Worm (Caenorhabditis elegans): ENCODE results near the gene C17C3.5.

C17C3.5 gene

ce11 chrII:5593377-5593932, 41.8 kb downstream of the C17C3.5 start, which contains the start of gene cdc-14 (continued):
- peak; percentile 76 for TF ChIP-seq swsn-7 (tag; optimal IDR thresholded peaks at IDR 0.05)
- TF ChIP-seq C04F5.9 (tag; optimal IDR thresholded peaks at IDR 0.05): no peak
- TF ChIP-seq fkh-8 (tag; optimal IDR thresholded peaks at IDR 0.05): no peak
- TF ChIP-seq nhr-19 (GFP tag; conservative IDR thresholded peaks at IDR 0.05): peak; percentile 76
- TF ChIP-seq mab-9 (GFP tag; IDR thresholded peaks at IDR 0.05): 0 out of 2 replicates have a peak, but pooled peaks have one; percentile 28
- TF ChIP-seq lin-15B (tag; optimal IDR thresholded peaks at IDR 0.05): peak; percentile 71
- no peak for TF ChIP-seq egl-27 (tag; optimal IDR thresholded peaks at IDR 0.05)
- no peak for TF ChIP-seq jun-1 (tag; optimal IDR thresholded peaks at IDR 0.05)
- no peak for TF ChIP-seq fkh-10 (GFP tag; optimal IDR thresholded peaks at IDR 0.05)
- peak; percentile 98 for TF ChIP-seq pag-3 (tag; optimal IDR thresholded peaks at IDR 0.05; ENCODE audit: borderline replicate concordance, insufficient read depth)
- peak in 1 of 3 experiments; percentile 36 for TF ChIP-seq ceh-82 (tag; optimal IDR thresholded peaks at IDR 0.05)
- no peak for TF ChIP-seq egl-13 (tag; optimal IDR thresholded peaks at IDR 0.05)
- no peak for TF ChIP-seq ztf-11 (tag; optimal IDR thresholded peaks at IDR 0.05)
- TF ChIP-seq nhr-47 (tag; optimal IDR thresholded peaks at IDR 0.05): peak; percentile 61
- TF ChIP-seq ets-5 (GFP tag; IDR thresholded peaks at IDR 0.05): no peak
- TF ChIP-seq ceh-90 (tag; optimal IDR thresholded peaks at IDR 0.05): no peak
- TF ChIP-seq mef-2 (tag; optimal IDR thresholded peaks at IDR 0.05): no peak
- TF ChIP-seq mep-1 (tag; optimal IDR thresholded peaks at IDR 0.05): peak; percentile 84
- TF ChIP-seq nhr-76 (tag; optimal IDR thresholded peaks at IDR 0.05): no peak
- peak; percentile 72 to 81 (median 77) for TF ChIP-seq dpl-1 (GFP tag; optimal IDR thresholded peaks at IDR 0.05)
- TF ChIP-seq nhr-85 (tag): peak; percentile 90
- peak; percentile 42 for TF ChIP-seq sup-37 (GFP tag; optimal IDR thresholded peaks at IDR 0.05)
- TF ChIP-seq rnt-1 (tag; optimal IDR thresholded peaks at IDR 0.05): peak; percentile 80
- TF ChIP-seq nhr-71 (tag; optimal IDR thresholded peaks at IDR 0.05): peak; percentile 90
- no peak for TF ChIP-seq tlp-1 (tag; optimal IDR thresholded peaks at IDR 0.05)
- no peak for TF ChIP-seq aly-2 (tag; optimal IDR thresholded peaks at IDR 0.05)
- no peak for TF ChIP-seq hpl-2 (GFP tag; optimal IDR thresholded peaks at IDR 0.05)
- peak; percentile 28 for TF ChIP-seq fos-1 (tag; optimal IDR thresholded peaks at IDR 0.05)
- TF ChIP-seq aha-1 (tag; optimal IDR thresholded peaks at IDR 0.05): no peak
- TF ChIP-seq vab-15 (tag; optimal IDR thresholded peaks at IDR 0.05): peak; percentile 56
- TF ChIP-seq nhr-77 (tag; optimal IDR thresholded peaks at IDR 0.05): peak; percentile 59
- peak in 2 of 6 experiments; percentile 39 to 73 for TF ChIP-seq elt-3 (tag; optimal IDR thresholded peaks at IDR 0.05)
- TF ChIP-seq dsc-1 (tag; optimal IDR thresholded peaks at IDR 0.05): no peak
- peak; percentile 79 for TF ChIP-seq tbx-2 (tag; optimal IDR thresholded peaks at IDR 0.05)
- no peak for TF ChIP-seq pqm-1 (tag; optimal IDR thresholded peaks at IDR 0.05)
- peak; percentile 96 for TF ChIP-seq lin-14 (GFP tag; optimal IDR thresholded peaks at IDR 0.05)
- peak; percentile 70 to 86 for TF ChIP-seq lin-35 (GFP tag; optimal IDR thresholded peaks at IDR 0.05)
- 0 out of 2 replicates have a peak, but pooled peaks have one; percentile 8 for TF ChIP-seq grh-1 (GFP tag; IDR thresholded peaks at IDR 0.05)
- no peak for TF ChIP-seq zag-1 (tag; optimal IDR thresholded peaks at IDR 0.05)
- TF ChIP-seq ama-1 (optimal IDR thresholded peaks at IDR 0.05): peak; percentile 48
- no peak for TF ChIP-seq unc-62 (GFP tag; optimal IDR thresholded peaks at IDR 0.05)
- peak; percentile 81 for TF ChIP-seq snpc-4 (tag; optimal IDR thresholded peaks at IDR 0.05)
- peak; percentile 87 for TF ChIP-seq unc-130 (tag; optimal IDR thresholded peaks at IDR 0.05)
- TF ChIP-seq mdl-1 (tag; optimal IDR thresholded peaks at IDR 0.05): peak in 1 of 2 experiments; percentile 87
- no peak for TF ChIP-seq sox-4 (tag; optimal IDR thresholded peaks at IDR 0.05)
- TF ChIP-seq Y116A8C.19 (tag; optimal IDR thresholded peaks at IDR 0.05; ENCODE audit: borderline replicate concordance): no peak
- TF ChIP-seq skn-1 (tag; optimal IDR thresholded peaks at IDR 0.05): peak; percentile 63
- peak; percentile 8 for TF ChIP-seq lin-39 (tag; optimal IDR thresholded peaks at IDR 0.05)
- peak; percentile 33 for TF ChIP-seq elt-2 (tag; optimal IDR thresholded peaks at IDR 0.05)
- TF ChIP-seq alr-1 (tag; optimal IDR thresholded peaks at IDR 0.05; ENCODE audit: borderline replicate concordance): no peak
- peak; percentile 91 for TF ChIP-seq nhr-20 (tag; optimal IDR thresholded peaks at IDR 0.05)
- no peak for TF ChIP-seq nhr-84 (tag; optimal IDR thresholded peaks at IDR 0.05)

Measured in whole organism, L1 larva.